Worm (Caenorhabditis elegans) whole organism, L4 larva: ENCODE measurements around the gene Y46H3C.5.
A peak's percentile ranks its signal among the peaks of the same experiment; 100 is the strongest.

Experiments
- D1046.2 ChIP-seq: fragments of 200-800 bp; sonication (Bioruptor generic); IDR thresholded peaks from 2 replicates; pipeline ENCODE4 v1.3.6; 2022; ENCODE audit warnings: missing genetic modification characterization, missing compliant biosample characterization
- F26F4.8 ChIP-seq: fragments of 200-800 bp; sonication (Bioruptor generic); conservative IDR thresholded peaks from 2 replicates; pipeline ENCODE4 v1.3.6; 2022; ENCODE audit warnings: missing genetic modification characterization, missing compliant biosample characterization
- F44E2.7 ChIP-seq: fragments of 200-800 bp; sonication (Bioruptor generic); IDR thresholded peaks from 2 replicates; pipeline ENCODE4 v2.1.2; 2022; ENCODE audit warnings: missing genetic modification characterization, missing compliant biosample characterization
- F49E8.2 ChIP-seq: sonication (generic microtip); optimal IDR thresholded peaks from 2 replicates; lab custom pipeline; 2016; ENCODE audit warnings: missing compliant biosample characterization, mild to moderate bottlenecking, missing genetic modification characterization, borderline replicate concordance
- Y5F2A.4 ChIP-seq: fragments of 200-800 bp; sonication (Bioruptor generic); optimal IDR thresholded peaks from 2 replicates; lab custom pipeline; 2018; ENCODE audit warnings: mild to moderate bottlenecking, missing genetic modification characterization, missing compliant biosample characterization
- Y75B8A.6 ChIP-seq: fragments of 200-800 bp; sonication (Bioruptor generic); IDR thresholded peaks from 2 replicates; pipeline ENCODE4 v1.3.6; 2022; ENCODE audit warnings: missing genetic modification reagents, missing genetic modification characterization, missing compliant biosample characterization
- aha-1 ChIP-seq: fragments of 150-350 bp; peaks from one replicate; lab custom pipeline; 2014; ENCODE audit warnings: missing biosample characterization, missing genetic modification characterization
- ceh-44 ChIP-seq: fragments of 200-800 bp; sonication (Bioruptor generic); IDR thresholded peaks from 2 replicates; pipeline ENCODE4 v1.3.6; 2022; ENCODE audit warnings: missing genetic modification reagents, missing genetic modification characterization, missing compliant biosample characterization
- ctbp-1 ChIP-seq: fragments of 200-800 bp; sonication (Bioruptor generic); IDR thresholded peaks from 2 replicates; pipeline ENCODE4 v1.3.6; 2022; ENCODE audit warnings: missing genetic modification reagents, missing genetic modification characterization, missing compliant biosample characterization
- dmd-8 ChIP-seq: fragments of 200-800 bp; sonication (Bioruptor generic); IDR thresholded peaks from 2 replicates; pipeline ENCODE4 v1.3.6; 2022; ENCODE audit warnings: missing genetic modification characterization, missing compliant biosample characterization
- egl-43 ChIP-seq: fragments of 200-800 bp; sonication (Bioruptor generic); IDR thresholded peaks from 2 replicates; pipeline ENCODE4 v1.3.6; 2022; ENCODE audit warnings: missing genetic modification reagents, missing genetic modification characterization, missing compliant biosample characterization
- gei-8 ChIP-seq: fragments of 200-800 bp; sonication (Bioruptor generic); optimal IDR thresholded peaks from 2 replicates; lab custom pipeline; 2018; ENCODE audit warnings: mild to moderate bottlenecking, missing genetic modification characterization, missing compliant biosample characterization
- hlh-30 ChIP-seq: sonication (generic microtip); optimal IDR thresholded peaks from 2 replicates; lab custom pipeline; 2017; ENCODE audit warnings: antibody characterized with exemption, mild to moderate bottlenecking, missing genetic modification characterization, missing compliant biosample characterization; ENCODE audit not compliant: insufficient read depth
- hmg-1.1 ChIP-seq: fragments of 200-800 bp; sonication (Bioruptor generic); IDR thresholded peaks from 2 replicates; pipeline ENCODE4 v1.3.6; 2022; ENCODE audit warnings: missing genetic modification reagents, missing genetic modification characterization, missing compliant biosample characterization
- lin-13 ChIP-seq: fragments of 150-350 bp; optimal IDR thresholded peaks from 2 replicates; lab custom pipeline; 2014; ENCODE audit warnings: missing biosample characterization, missing genetic modification reagents, missing genetic modification characterization
- lin-38 ChIP-seq: fragments of 200-800 bp; sonication (Bioruptor generic); IDR thresholded peaks from 2 replicates; pipeline ENCODE4 v1.3.6; 2022; ENCODE audit warnings: missing genetic modification reagents, missing genetic modification characterization, missing compliant biosample characterization
- lin-39 ChIP-seq: fragments of 150-350 bp; optimal IDR thresholded peaks from 2 replicates; lab custom pipeline; 2014; ENCODE audit warnings: missing biosample characterization, missing genetic modification reagents, missing genetic modification characterization
- madf-9 ChIP-seq: fragments of 200-800 bp; sonication (Bioruptor generic); conservative IDR thresholded peaks from 2 replicates; pipeline ENCODE4 v1.3.6; 2022; ENCODE audit warnings: missing genetic modification reagents, missing genetic modification characterization, missing compliant biosample characterization
- mdt-29 ChIP-seq: fragments of 200-800 bp; sonication (Bioruptor generic); IDR thresholded peaks from 2 replicates; pipeline ENCODE4 v1.3.6; 2022; ENCODE audit warnings: missing genetic modification reagents, missing genetic modification characterization, missing compliant biosample characterization
- mxl-2 ChIP-seq: fragments of 200-800 bp; sonication (Bioruptor generic); conservative IDR thresholded peaks from 2 replicates; pipeline ENCODE4 v1.3.6; 2022; ENCODE audit warnings: missing genetic modification reagents, missing genetic modification characterization, missing compliant biosample characterization
- mxl-3 ChIP-seq: fragments of 200-800 bp; sonication (Bioruptor generic); optimal IDR thresholded peaks from 2 replicates; lab custom pipeline; 2018; ENCODE audit warnings: mild to moderate bottlenecking, missing genetic modification characterization, missing compliant biosample characterization
- nhr-10 ChIP-seq: fragments of 150-350 bp; optimal IDR thresholded peaks from 2 replicates; lab custom pipeline; 2014; ENCODE audit warnings: missing biosample characterization, missing genetic modification characterization
- nhr-25 ChIP-seq: sonication (generic microtip); optimal IDR thresholded peaks from 2 replicates; lab custom pipeline; 2017; ENCODE audit warnings: missing genetic modification characterization, mild to moderate bottlenecking, missing compliant biosample characterization, antibody characterized with exemption, moderate library complexity, borderline replicate concordance; ENCODE audit not compliant: insufficient read depth
- nhr-42 ChIP-seq: fragments of 200-800 bp; sonication (Bioruptor generic); IDR thresholded peaks from 2 replicates; pipeline ENCODE4 v1.3.6; 2022; ENCODE audit warnings: missing genetic modification characterization, missing compliant biosample characterization
- nhr-6 ChIP-seq: fragments of 150-350 bp; optimal IDR thresholded peaks from 2 replicates; lab custom pipeline; 2014; ENCODE audit warnings: missing biosample characterization, missing genetic modification characterization
- nhr-77 ChIP-seq: fragments of 150-350 bp; optimal IDR thresholded peaks from 2 replicates; lab custom pipeline; 2014; ENCODE audit warnings: missing biosample characterization, missing genetic modification characterization
- set-16 ChIP-seq: fragments of 200-800 bp; sonication (Bioruptor generic); IDR thresholded peaks from 2 replicates; pipeline ENCODE4 v1.3.6; 2022; ENCODE audit warnings: missing genetic modification reagents, missing genetic modification characterization, missing compliant biosample characterization
- spr-3 ChIP-seq: fragments of 200-800 bp; sonication (Bioruptor generic); optimal IDR thresholded peaks from 2 replicates; lab custom pipeline; 2018; ENCODE audit warnings: mild to moderate bottlenecking, missing genetic modification characterization, missing compliant biosample characterization
- unc-39 ChIP-seq: sonication (generic microtip); optimal IDR thresholded peaks from 2 replicates; lab custom pipeline; 2017; ENCODE audit warnings: missing biosample characterization, missing genetic modification characterization
- unc-62 ChIP-seq, 3 experiments: fragments of 150-350 bp in 1 of 3; sonication (generic microtip); optimal IDR thresholded peaks in 2 of 3; peaks in 1 of 3; 1 replicate in 1 of 3; 2 replicates in 2 of 3; lab custom pipeline; 2014 to 2017; ENCODE audit warnings: missing biosample characterization in 3 of 3, missing genetic modification characterization in 3 of 3, missing genetic modification reagents in 3 of 3, missing genotype in 1 of 3
- zfp-3 ChIP-seq: fragments of 200-800 bp; sonication (Bioruptor generic); conservative IDR thresholded peaks from 2 replicates; pipeline ENCODE4 v1.3.6; 2022; ENCODE audit warnings: missing genetic modification reagents, missing genetic modification characterization, missing compliant biosample characterization
- zip-11 ChIP-seq: fragments of 200-800 bp; sonication (Bioruptor generic); IDR thresholded peaks from 2 replicates; pipeline ENCODE4 v1.3.6; 2022; ENCODE audit warnings: missing genetic modification characterization, missing compliant biosample characterization
- zip-2 ChIP-seq: fragments of 150-350 bp; optimal IDR thresholded peaks from 2 replicates; lab custom pipeline; 2014; ENCODE audit warnings: missing biosample characterization, missing genetic modification characterization
- ztf-11 ChIP-seq: fragments of 150-350 bp; optimal IDR thresholded peaks from 2 replicates; lab custom pipeline; 2014; ENCODE audit warnings: missing biosample characterization, missing genetic modification characterization
- ztf-7 ChIP-seq: fragments of 150-350 bp; optimal IDR thresholded peaks from 2 replicates; lab custom pipeline; 2014; ENCODE audit warnings: missing biosample characterization, missing genetic modification characterization

Gene Y46H3C.5

ce11 chrV:1699228-1699795 is 7.0 kb upstream of the Y46H3C.5 start:
- peak; percentile 93 for TF ChIP-seq set-16 (GFP tag; lab: Robert Waterston, UW)
- TF ChIP-seq dmd-8 (GFP tag; lab: Robert Waterston, UW): peak; percentile 43; the same call in 1 of the 2 replicates
- TF ChIP-seq ztf-7 (tag; lab: Kevin White, UChicago): no peak

ce11 chrV:1698400-1698799 is 6.1 kb upstream of the Y46H3C.5 start:
- no peak for TF ChIP-seq hlh-30 (tag; lab: Kevin White, UChicago)
- TF ChIP-seq set-16 (GFP tag; lab: Robert Waterston, UW): peak; percentile 88

- TF ChIP-seq egl-43: 0 out of 2 replicates have a peak, but pooled peaks have one; percentile 41
Measured at ce11 chrV:1693876-1694275, 1.6 kb upstream of the Y46H3C.5 start, which contains the start of gene Y46H3C.7. Y46H3C.7 (minus strand) TSS chrV:1694022.

- TF ChIP-seq ctbp-1 (GFP tag; lab: Robert Waterston, UW) (no peak), nhr-6 (tag; lab: Kevin White, UChicago) (no peak), zfp-3 (no peak), Y5F2A.4 (no peak), mxl-2 (GFP tag; lab: Robert Waterston, UW) (no peak), ztf-11 (tag; lab: Kevin White, UChicago) (no peak), spr-3 (GFP tag; lab: Kevin White, UChicago) (no peak)
Measured at ce11 chrV:1685328-1685727, 7.0 kb downstream of the Y46H3C.5 start, which contains the start of gene srh-5. srh-5 (plus strand) TSS chrV:1685628.

- TF ChIP-seq zip-2 (tag; lab: Kevin White, UChicago) (no peak), zip-11 (GFP tag; lab: Robert Waterston, UW) (no peak), gei-8 (GFP tag; lab: Kevin White, UChicago) (no peak), D1046.2 (GFP tag; lab: Robert Waterston, UW) (no peak), madf-9 (GFP tag; lab: Robert Waterston, UW) (no peak), mdt-29 (GFP tag; lab: Robert Waterston, UW) (no peak), F26F4.8 (GFP tag; lab: Robert Waterston, UW) (no peak), Y75B8A.6 (GFP tag; lab: Robert Waterston, UW) (no peak), aha-1 (tag; lab: Kevin White, UChicago) (no peak), unc-39 (no peak), ztf-11 (tag; lab: Kevin White, UChicago) (no peak), nhr-42 (GFP tag; lab: Robert Waterston, UW) (no peak), nhr-77 (no peak)
Measured at ce11 chrV:1682279-1682678, 10.0 kb downstream of the Y46H3C.5 start, which contains the start of gene srh-3. srh-3 (plus strand) TSS chrV:1682579.

ce11 chrV:1680770-1681169 is 11.5 kb downstream of the Y46H3C.5 start, which contains the start of gene srw-91:
srw-91 (minus strand) TSS chrV:1680870.
- TF ChIP-seq aha-1 (tag; lab: Kevin White, UChicago): no peak
- TF ChIP-seq ceh-44 (GFP tag; lab: Robert Waterston, UW): no peak
- TF ChIP-seq F26F4.8 (GFP tag; lab: Robert Waterston, UW): no peak
- no peak for TF ChIP-seq nhr-25
- no peak for TF ChIP-seq unc-62 (GFP tag; optimal IDR thresholded peaks at IDR 0.05 in 1 of 2; lab: Kevin White, UChicago)
- no peak for TF ChIP-seq unc-62 (tag; optimal IDR thresholded peaks at IDR 0.05; lab: Kevin White, UChicago)
- no peak for TF ChIP-seq lin-39 (tag; lab: Kevin White, UChicago)
- TF ChIP-seq F44E2.7: no peak
- no peak for TF ChIP-seq lin-38 (GFP tag; lab: Robert Waterston, UW)
- TF ChIP-seq hmg-1.1: no peak
- TF ChIP-seq nhr-10 (tag; lab: Kevin White, UChicago): no peak
- TF ChIP-seq hlh-30 (tag; lab: Kevin White, UChicago): no peak
- TF ChIP-seq gei-8 (GFP tag; lab: Kevin White, UChicago): no peak
- no peak for TF ChIP-seq zfp-3
- no peak for TF ChIP-seq mdt-29 (GFP tag; lab: Robert Waterston, UW)
- no peak for TF ChIP-seq lin-13 (GFP tag; lab: Kevin White, UChicago)
- no peak for TF ChIP-seq mxl-3 (GFP tag; lab: Kevin White, UChicago)
- TF ChIP-seq F49E8.2 (tag; lab: Kevin White, UChicago): no peak
